Fruit fly (Drosophila melanogaster) whole organism, embryonic: ENCODE results near the gene CG42798.
A peak's percentile ranks its signal among the peaks of the same experiment; 100 is the strongest.

Experiments
- ATbp ChIP-seq: fragments of 200-800 bp; sonication (Bioruptor generic); optimal IDR thresholded peaks from 2 replicates; lab custom pipeline; 2017; ENCODE audit warnings: missing biosample characterization, mild to moderate bottlenecking, missing genetic modification characterization, missing genetic modification reagents
- C15 ChIP-seq: fragments of 200-800 bp; sonication (Bioruptor generic); IDR thresholded peaks from 3 replicates; pipeline ENCODE4 v1.3.6; 2022; ENCODE audit warnings: missing biosample characterization, missing genetic modification characterization
- CG1024 ChIP-seq: fragments of 200-800 bp; sonication (Bioruptor generic); IDR thresholded peaks from 2 replicates; pipeline ENCODE4 v1.3.6; 2022; ENCODE audit warnings: missing biosample characterization, missing genetic modification characterization
- CG11247 ChIP-seq: fragments of 200-800 bp; sonication (Bioruptor generic); IDR thresholded peaks from 2 replicates; pipeline ENCODE4 v1.3.6; 2022; ENCODE audit warnings: missing biosample characterization, missing genetic modification characterization
- CG11456 ChIP-seq: fragments of 200-800 bp; sonication (Bioruptor generic); IDR thresholded peaks from 3 replicates; pipeline ENCODE4 v1.3.6; 2022; ENCODE audit warnings: missing biosample characterization, missing genetic modification characterization
- CG11723 ChIP-seq: fragments of 200-800 bp; sonication (Bioruptor generic); optimal IDR thresholded peaks from 2 replicates; lab custom pipeline; 2017; ENCODE audit warnings: missing biosample characterization, mild to moderate bottlenecking, missing genetic modification characterization
- CG12155 ChIP-seq: fragments of 200-800 bp; sonication (Bioruptor generic); optimal IDR thresholded peaks from 3 replicates; lab custom pipeline; 2016; ENCODE audit warnings: missing biosample characterization, missing genetic modification characterization
- CG12391 ChIP-seq: fragments of 200-800 bp; sonication (Bioruptor generic); optimal IDR thresholded peaks from 3 replicates; lab custom pipeline; 2018; ENCODE audit warnings: missing biosample characterization, mild to moderate bottlenecking, missing genetic modification characterization, moderate library complexity
- CG14050 ChIP-seq: fragments of 200-800 bp; sonication (Bioruptor generic); IDR thresholded peaks from 3 replicates; pipeline ENCODE4 v1.3.6; 2022; ENCODE audit warnings: missing biosample characterization, missing genetic modification characterization
- CG17359 ChIP-seq: fragments of 200-800 bp; sonication (Bioruptor generic); optimal IDR thresholded peaks from 3 replicates; lab custom pipeline; 2018; ENCODE audit warnings: missing biosample characterization, mild to moderate bottlenecking, missing genetic modification characterization, moderate library complexity
- CG18476 ChIP-seq: fragments of 200-800 bp; sonication (Bioruptor generic); optimal IDR thresholded peaks from 2 replicates; lab custom pipeline; 2016; ENCODE audit warnings: missing biosample characterization, mild to moderate bottlenecking, missing genetic modification characterization
- CG18619 ChIP-seq: fragments of 200-800 bp; sonication (Bioruptor generic); optimal IDR thresholded peaks from 3 replicates; lab custom pipeline; 2017; ENCODE audit warnings: missing biosample characterization, mild to moderate bottlenecking, missing genetic modification characterization
- CG32767 ChIP-seq: fragments of 200-800 bp; sonication (Bioruptor generic); IDR thresholded peaks from 2 replicates; pipeline ENCODE4 v1.3.6; 2022; ENCODE audit warnings: missing biosample characterization, missing genetic modification characterization
- CG34224 ChIP-seq: fragments of 200-800 bp; sonication (Bioruptor generic); IDR thresholded peaks from 3 replicates; pipeline ENCODE4 v1.3.6; 2022; ENCODE audit warnings: missing biosample characterization, missing genetic modification characterization; ENCODE audit not compliant: partially characterized antibody
- CG3726 ChIP-seq: fragments of 200-800 bp; sonication (Bioruptor generic); IDR thresholded peaks from 3 replicates; pipeline ENCODE4, ENCODE4 v1.3.6; 2022; ENCODE audit warnings: missing biosample characterization, missing genetic modification characterization
- CG3995 ChIP-seq: fragments of 200-800 bp; sonication (Bioruptor generic); optimal IDR thresholded peaks from 3 replicates; lab custom pipeline; 2016; ENCODE audit warnings: missing biosample characterization, missing genetic modification characterization
- CG42726 ChIP-seq: fragments of 200-800 bp; sonication (Bioruptor generic); IDR thresholded peaks from 2 replicates; pipeline ENCODE4 v1.3.6; 2022; ENCODE audit warnings: missing biosample characterization, missing genetic modification characterization; ENCODE audit not compliant: partially characterized antibody
- CG7745 ChIP-seq: fragments of 200-800 bp; sonication (Bioruptor generic); optimal IDR thresholded peaks from 2 replicates; lab custom pipeline; 2018; ENCODE audit warnings: missing biosample characterization, mild to moderate bottlenecking, missing genetic modification characterization, moderate library complexity
- CG8944 ChIP-seq: fragments of 200-800 bp; sonication (Bioruptor generic); optimal IDR thresholded peaks from 3 replicates; lab custom pipeline; 2016; ENCODE audit warnings: missing biosample characterization, missing genetic modification characterization
- CTCF ChIP-seq: fragments of 200-800 bp; sonication (Bioruptor generic); optimal IDR thresholded peaks from 2 replicates; lab custom pipeline; 2017; ENCODE audit warnings: missing biosample characterization, mild to moderate bottlenecking, missing genetic modification characterization, moderate library complexity
- Dll ChIP-seq: fragments of 200-800 bp; sonication (Bioruptor generic); IDR thresholded peaks from 4 replicates; pipeline ENCODE4 v1.3.6; 2022; ENCODE audit warnings: missing biosample characterization, missing genetic modification characterization; ENCODE audit not compliant: partially characterized antibody
- E2f2 ChIP-seq: fragments of 200-800 bp; sonication (Bioruptor generic); IDR thresholded peaks from 2 replicates; pipeline ENCODE4 v1.3.6; 2022; ENCODE audit warnings: missing biosample characterization, missing genetic modification characterization
- Fer2 ChIP-seq: fragments of 200-800 bp; sonication (Bioruptor generic); optimal IDR thresholded peaks from 2 replicates; lab custom pipeline; 2018; ENCODE audit warnings: missing biosample characterization, mild to moderate bottlenecking, missing genetic modification characterization, moderate library complexity
- Fer3 ChIP-seq: fragments of 200-800 bp; sonication (Bioruptor generic); optimal IDR thresholded peaks from 2 replicates; lab custom pipeline; 2018; ENCODE audit warnings: missing biosample characterization, mild to moderate bottlenecking, missing genetic modification characterization, moderate library complexity
- HHEX ChIP-seq: fragments of 200-800 bp; sonication (Bioruptor generic); optimal IDR thresholded peaks from 3 replicates; lab custom pipeline; 2017; ENCODE audit warnings: missing biosample characterization, mild to moderate bottlenecking, missing genetic modification characterization, missing genetic modification reagents
- HmgZ ChIP-seq: fragments of 200-800 bp; sonication (Bioruptor generic); optimal IDR thresholded peaks from 2 replicates; lab custom pipeline; 2018; ENCODE audit warnings: missing biosample characterization, mild to moderate bottlenecking, missing genetic modification characterization
- Hr78 ChIP-seq, 2 experiments: fragments of 200-800 bp in 1 of 2; fragments of >200 bp in 1 of 2; sonication (Bioruptor generic) in 1 of 2; optimal IDR thresholded peaks; 2 replicates each; lab custom pipeline; 2017 to 2019; ENCODE audit warnings: missing biosample characterization in 2 of 2, missing genetic modification characterization in 2 of 2, mild to moderate bottlenecking in 1 of 2, moderate library complexity in 1 of 2
- MESR4 ChIP-seq: fragments of 200-800 bp; sonication (Bioruptor generic); optimal IDR thresholded peaks from 2 replicates; lab custom pipeline; 2018; ENCODE audit warnings: missing biosample characterization, mild to moderate bottlenecking, missing genetic modification characterization, moderate library complexity
- Mad ChIP-seq: fragments of 200-800 bp; sonication (Bioruptor generic); optimal IDR thresholded peaks from 2 replicates; lab custom pipeline; 2016; ENCODE audit warnings: missing biosample characterization, missing genetic modification characterization
- Med ChIP-seq: fragments of 200-800 bp; sonication (Bioruptor generic); peaks from one replicate; lab custom pipeline; 2016; ENCODE audit warnings: missing biosample characterization, missing genetic modification characterization, mild to moderate bottlenecking, inconsistent platforms, moderate library complexity
- Meics ChIP-seq: fragments of 200-800 bp; sonication (Bioruptor generic); optimal IDR thresholded peaks from 2 replicates; lab custom pipeline; 2017; ENCODE audit warnings: missing biosample characterization, mild to moderate bottlenecking, missing genetic modification characterization
- NFAT ChIP-seq: fragments of 200-800 bp; sonication (Bioruptor generic); IDR thresholded peaks from 2 replicates; pipeline ENCODE4 v1.3.6; 2022; ENCODE audit warnings: missing biosample characterization, missing genetic modification characterization
- Nf-YA ChIP-seq: fragments of 200-800 bp; sonication (Bioruptor generic); IDR thresholded peaks from 2 replicates; pipeline ENCODE4 v1.3.6; 2022; ENCODE audit warnings: missing biosample characterization, missing genetic modification characterization
- Rx ChIP-seq: fragments of 200-800 bp; sonication (Bioruptor generic); IDR thresholded peaks from 2 replicates; pipeline ENCODE4 v1.3.6; 2022; ENCODE audit warnings: missing biosample characterization, missing genetic modification characterization
- Scr ChIP-seq: fragments of 200-800 bp; sonication (Bioruptor generic); IDR thresholded peaks from 2 replicates; pipeline ENCODE4 v1.3.6; 2022; ENCODE audit warnings: missing biosample characterization, missing genetic modification characterization; ENCODE audit not compliant: partially characterized antibody
- abd-A ChIP-seq: fragments of 200-800 bp; sonication (Bioruptor generic); optimal IDR thresholded peaks from 3 replicates; lab custom pipeline; 2019; ENCODE audit warnings: missing biosample characterization, mild to moderate bottlenecking, missing genetic modification characterization, moderate library complexity
- az2 ChIP-seq: fragments of 200-800 bp; sonication (Bioruptor generic); optimal IDR thresholded peaks from 3 replicates; lab custom pipeline; 2016; ENCODE audit warnings: missing biosample characterization, missing genetic modification characterization
- dm ChIP-seq: fragments of 200-800 bp; sonication (Bioruptor generic); optimal IDR thresholded peaks from 3 replicates; lab custom pipeline; 2016; ENCODE audit warnings: missing biosample characterization, missing genetic modification characterization
- lola ChIP-seq, 3 experiments: fragments of >200 bp in 2 of 3; fragments of 200-800 bp in 1 of 3; sonication (Bioruptor generic) in 1 of 3; optimal IDR thresholded peaks; 2 replicates each; lab custom pipeline; 2017 to 2019; ENCODE audit warnings: missing biosample characterization in 3 of 3, missing genetic modification characterization in 3 of 3, mild to moderate bottlenecking in 1 of 3, moderate library complexity in 1 of 3
- oc ChIP-seq: fragments of 200-800 bp; sonication (Bioruptor generic); optimal IDR thresholded peaks from 2 replicates; lab custom pipeline; 2018; ENCODE audit warnings: missing biosample characterization, mild to moderate bottlenecking, missing genetic modification characterization, moderate library complexity
- pum ChIP-seq: fragments of 200-800 bp; sonication (Bioruptor generic); optimal IDR thresholded peaks from 2 replicates; lab custom pipeline; 2016; ENCODE audit warnings: missing biosample characterization, missing genetic modification characterization
- pzg ChIP-seq: fragments of 200-800 bp; sonication (Bioruptor generic); optimal IDR thresholded peaks from 3 replicates; lab custom pipeline; 2018; ENCODE audit warnings: missing biosample characterization, mild to moderate bottlenecking, missing genetic modification characterization, moderate library complexity
- rib ChIP-seq: fragments of 200-800 bp; sonication (Bioruptor generic); IDR thresholded peaks from 2 replicates; pipeline ENCODE4 v1.3.6; 2022; ENCODE audit warnings: missing biosample characterization, missing genetic modification characterization
- sim ChIP-seq: fragments of 200-800 bp; sonication (Bioruptor generic); IDR thresholded peaks from 2 replicates; pipeline ENCODE4 v1.3.6; 2022; ENCODE audit warnings: missing biosample characterization, missing genetic modification characterization
- so ChIP-seq: fragments of 200-800 bp; sonication (Bioruptor generic); IDR thresholded peaks from 3 replicates; pipeline ENCODE4 v1.3.6; 2022; ENCODE audit warnings: missing biosample characterization, missing genetic modification characterization
- trh ChIP-seq: fragments of 200-800 bp; sonication (Bioruptor generic); optimal IDR thresholded peaks from 2 replicates; lab custom pipeline; 2016; ENCODE audit warnings: missing biosample characterization, missing genetic modification characterization
- ttk ChIP-seq: fragments of 200-800 bp; sonication (Bioruptor generic); IDR thresholded peaks from 2 replicates; pipeline ENCODE4 v2.1.2; 2022; ENCODE audit warnings: missing biosample characterization, missing genetic modification characterization
- vfl ChIP-seq: fragments of 200-800 bp; sonication (Bioruptor generic); optimal IDR thresholded peaks from 2 replicates; lab custom pipeline; 2016; ENCODE audit warnings: missing biosample characterization, missing genetic modification characterization
- vnd ChIP-seq: fragments of 200-800 bp; sonication (Bioruptor generic); IDR thresholded peaks from 3 replicates; pipeline ENCODE4 v1.3.6; 2022; ENCODE audit warnings: missing biosample characterization, missing genetic modification characterization; ENCODE audit not compliant: partially characterized antibody
- zf30C ChIP-seq: fragments of 200-800 bp; sonication (Bioruptor generic); optimal IDR thresholded peaks from 3 replicates; lab custom pipeline; 2018; ENCODE audit warnings: missing biosample characterization, mild to moderate bottlenecking, missing genetic modification characterization

Gene CG42798

DNA sequence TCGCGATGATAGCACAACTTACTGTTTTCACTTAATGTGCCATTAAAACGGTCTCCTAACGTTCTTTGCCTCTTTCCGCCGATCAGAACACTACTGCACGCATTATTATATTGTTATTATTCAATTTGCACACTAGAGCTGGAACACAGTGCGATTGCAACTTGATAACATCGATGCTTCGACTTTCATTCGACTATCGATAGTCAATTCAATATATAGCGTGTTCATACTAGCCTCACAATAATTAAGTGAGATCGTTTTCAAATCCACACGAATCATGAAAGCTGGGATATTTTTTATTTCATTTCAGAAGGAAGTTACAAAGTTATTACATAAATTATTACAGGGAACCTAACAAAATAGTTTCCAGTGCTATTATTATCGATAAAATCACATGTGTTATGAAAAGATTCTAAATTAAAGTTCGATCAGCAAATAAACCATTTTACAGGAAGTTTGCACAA lies 5.2 kb upstream of the CG42798 start (continued):
- TF ChIP-seq Nf-YA (GFP tag; lab: Robert Waterston, UW) (0 out of 2 replicates have a peak, but pooled peaks have one; percentile 28), CG34224 (GFP tag; lab: Robert Waterston, UW) (peak; percentile 77; the same call in 1 of the 3 replicates), CG3726 (GFP tag; lab: Robert Waterston, UW) (no peak), Med (GFP tag; lab: Kevin White, UChicago) (peak; percentile 83), lola (GFP tag; optimal IDR thresholded peaks at IDR 0.05; lab: Kevin White, UChicago) (peak in 1 of 3 experiments; percentile 88), CTCF (GFP tag; lab: Kevin White, UChicago) (no peak), ttk (GFP tag; lab: Robert Waterston, UW) (no peak), CG11723 (GFP tag; lab: Kevin White, UChicago) (no peak), CG18476 (GFP tag; lab: Kevin White, UChicago) (peak; percentile 23), Meics (peak; percentile 33), ATbp (no peak), CG7745 (no peak), oc (tag; lab: Kevin White, UChicago) (no peak), HHEX (GFP tag; lab: Kevin White, UChicago) (no peak), so (GFP tag; lab: Robert Waterston, UW) (peak; percentile 51; the same call in 2 of the 3 replicates), CG12391 (tag; lab: Kevin White, UChicago) (peak; percentile 75), MESR4 (GFP tag; lab: Kevin White, UChicago) (peak; percentile 56), abd-A (tag; lab: Kevin White, UChicago) (peak; percentile 54), CG11456 (GFP tag; lab: Robert Waterston, UW) (peak; percentile 74), E2f2 (peak; percentile 68), Fer2 (peak; percentile 16), Scr (GFP tag; lab: Robert Waterston, UW) (peak; percentile 84), CG14050 (peak; percentile 11; the same call in 1 of the 3 replicates), NFAT (GFP tag; lab: Robert Waterston, UW) (peak; percentile 43; the same call in 1 of the 2 replicates), CG1024 (GFP tag; lab: Robert Waterston, UW) (peak; percentile 71), CG18619 (GFP tag; lab: Kevin White, UChicago) (peak; percentile 15), pzg (peak; percentile 63), sim (GFP tag; lab: Robert Waterston, UW) (no peak), C15 (GFP tag; lab: Robert Waterston, UW) (no peak), rib (GFP tag; lab: Robert Waterston, UW) (peak; percentile 69), dm (peak; percentile 21), HmgZ (tag; lab: Kevin White, UChicago) (peak; percentile 84), Fer3 (tag; lab: Kevin White, UChicago) (peak; percentile 39), trh (no peak), Dll (GFP tag; lab: Robert Waterston, UW) (peak; percentile 84), CG17359 (tag; lab: Kevin White, UChicago) (no peak), az2 (GFP tag; lab: Kevin White, UChicago) (peak; percentile 50), CG11247 (GFP tag; lab: Robert Waterston, UW) (peak; percentile 36; the same call in 1 of the 2 replicates), Mad (GFP tag; lab: Kevin White, UChicago) (peak; percentile 12), CG12155 (GFP tag; lab: Kevin White, UChicago) (peak; percentile 53), vnd (GFP tag; lab: Robert Waterston, UW) (peak; percentile 72), Rx (no peak), pum (GFP tag; lab: Kevin White, UChicago) (peak; percentile 52), vfl (GFP tag; lab: Kevin White, UChicago) (peak; percentile 54), CG42726 (GFP tag; lab: Robert Waterston, UW) (peak; percentile 43; the same call in 1 of the 2 replicates), zf30C (GFP tag; lab: Kevin White, UChicago) (no peak), CG3995 (GFP tag; lab: Kevin White, UChicago) (peak; percentile 45), CG32767 (peak; percentile 23; the same call in 1 of the 2 replicates), Hr78 (GFP tag; optimal IDR thresholded peaks at IDR 0.05; lab: Kevin White, UChicago) (no peak), CG8944 (GFP tag; lab: Kevin White, UChicago) (no peak)
